Worm (Caenorhabditis elegans): ENCODE results near the gene ZK1098.3.

DNA sequence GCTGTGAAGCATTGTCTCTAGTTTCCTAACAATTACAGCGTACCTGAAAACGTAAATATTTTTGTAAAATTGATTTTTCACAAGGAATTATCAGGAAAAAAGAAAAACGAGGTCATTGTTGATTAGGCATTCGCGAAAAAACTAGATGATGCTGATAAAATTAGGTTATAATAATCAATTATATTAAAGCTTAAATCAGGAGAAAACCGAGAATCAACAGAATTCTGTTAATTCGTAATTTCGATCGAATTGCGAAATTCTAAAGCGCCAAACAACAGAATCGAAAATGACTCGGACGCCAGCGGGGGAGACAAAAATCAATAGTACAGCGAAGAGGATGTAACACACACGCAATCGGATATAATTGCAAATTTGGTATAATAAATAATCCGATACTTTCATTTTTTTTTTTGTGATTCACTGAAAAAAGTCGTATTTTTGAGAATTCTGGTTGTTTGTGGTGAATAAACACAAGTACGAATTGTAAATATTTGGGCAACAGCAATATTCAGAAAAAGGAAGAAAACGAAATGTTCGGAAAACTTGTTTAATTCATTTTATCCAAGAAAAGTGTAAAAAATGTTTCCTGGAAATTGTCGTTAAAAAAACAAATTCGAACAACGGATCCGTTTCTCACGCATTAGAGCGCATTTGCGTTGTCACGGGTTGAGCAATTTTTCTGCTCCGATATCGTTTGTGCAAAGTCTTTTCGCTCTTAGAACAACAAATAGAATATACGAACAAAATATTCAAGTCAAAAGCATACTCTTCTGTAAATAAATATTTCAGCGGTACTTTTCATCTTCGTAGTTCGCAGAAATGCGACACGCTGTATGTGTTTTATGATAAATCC is 41.8 kb upstream of the ZK1098.3 start, which contains the start of gene ced-7:
- TF ChIP-seq nhr-76 (tag; optimal IDR thresholded peaks at IDR 0.05) (no peak), mls-2 (tag; optimal IDR thresholded peaks at IDR 0.05) (no peak), sem-2 (GFP tag; optimal IDR thresholded peaks at IDR 0.05) (no peak), pha-4 (tag; optimal IDR thresholded peaks at IDR 0.05) (no peak)
